Fruit fly (Drosophila melanogaster): ENCODE measurements around the gene CG14414.

The CG14414 gene

DNA sequence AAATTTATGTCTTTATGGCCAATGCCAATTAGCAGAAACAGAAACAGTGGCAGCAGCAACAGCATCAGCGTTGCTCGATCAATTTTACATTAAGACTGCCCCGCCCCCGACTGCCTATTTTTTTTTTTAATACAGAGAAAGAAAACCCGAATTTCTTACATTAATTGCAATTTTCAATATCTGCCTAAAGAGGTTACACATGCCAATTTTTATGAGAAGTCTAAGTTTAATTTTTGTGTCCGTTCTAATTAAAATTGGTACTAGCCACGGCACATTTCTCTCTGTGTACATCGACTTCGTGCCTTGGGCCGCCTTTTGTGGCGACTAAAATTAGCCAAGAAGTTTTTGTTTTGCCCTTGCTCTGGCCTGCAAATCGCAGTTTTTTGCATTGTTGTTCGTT lies 26.5 kb downstream of the CG14414 start (continued):
- TF ChIP-seq Gsc (GFP tag; IDR thresholded peaks at IDR 0.05) (0 out of 2 replicates have a peak, but pooled peaks have one; percentile 17), aop (GFP tag; IDR thresholded peaks at IDR 0.05) (no peak), CG2875 (GFP tag; optimal IDR thresholded peaks at IDR 0.05) (no peak), E2f2 (GFP tag; IDR thresholded peaks at IDR 0.05) (no peak), chn (GFP tag; optimal IDR thresholded peaks at IDR 0.05) (no peak), Blimp-1 (GFP tag; optimal IDR thresholded peaks at IDR 0.05) (peak; percentile 0), CG6765 (GFP tag; optimal IDR thresholded peaks at IDR 0.05) (no peak), CG11723 (GFP tag; optimal IDR thresholded peaks at IDR 0.05) (no peak), CG14667 (GFP tag; IDR thresholded peaks at IDR 0.05) (no peak), CG13775 (GFP tag; optimal IDR thresholded peaks at IDR 0.05) (no peak), stwl (tag; optimal IDR thresholded peaks at IDR 0.05) (no peak), Camta (GFP tag; optimal IDR thresholded peaks at IDR 0.05) (no peak), Ssrp (tag; optimal IDR thresholded peaks at IDR 0.05) (no peak), phol (tag; optimal IDR thresholded peaks at IDR 0.05) (no peak), lilli (GFP tag; optimal IDR thresholded peaks at IDR 0.05) (no peak), Trl (optimal IDR thresholded peaks at IDR 0.05) (no peak), Trl (GFP tag; optimal IDR thresholded peaks at IDR 0.05) (no peak), nom (GFP tag; optimal IDR thresholded peaks at IDR 0.05) (no peak), CG34422 (GFP tag; IDR thresholded peaks at IDR 0.05) (0 out of 3 replicates have a peak, but pooled peaks have one; percentile 9), seq (GFP tag; IDR thresholded peaks at IDR 0.05) (no peak), prd (optimal IDR thresholded peaks at IDR 0.05) (no peak), prd (GFP tag; IDR thresholded peaks at IDR 0.05) (peak; percentile 49; the same call in 1 of the 3 replicates), esg (GFP tag; conservative IDR thresholded peaks at IDR 0.05) (no peak), row (GFP tag; IDR thresholded peaks at IDR 0.05) (0 out of 3 replicates have a peak, but pooled peaks have one; percentile 21), mld (GFP tag; IDR thresholded peaks at IDR 0.05; ENCODE audit: partially characterized antibody) (no peak), tll (GFP tag; optimal IDR thresholded peaks at IDR 0.05) (no peak), ham (GFP tag; IDR thresholded peaks at IDR 0.05) (no peak), trem (tag; optimal IDR thresholded peaks at IDR 0.05) (no peak), CG2199 (GFP tag; IDR thresholded peaks at IDR 0.05) (no peak), Sox102F (GFP tag; optimal IDR thresholded peaks at IDR 0.05) (no peak), CG2120 (GFP tag; optimal IDR thresholded peaks at IDR 0.05) (no peak), Elba2 (GFP tag; optimal IDR thresholded peaks at IDR 0.05) (no peak), dati (GFP tag; IDR thresholded peaks at IDR 0.05) (no peak), CG3995 (GFP tag; optimal IDR thresholded peaks at IDR 0.05) (no peak), CG3281 (GFP tag; optimal IDR thresholded peaks at IDR 0.05) (no peak), grn (GFP tag; optimal IDR thresholded peaks at IDR 0.05) (no peak), Awh (GFP tag; IDR thresholded peaks at IDR 0.05) (no peak), CG1602 (GFP tag; optimal IDR thresholded peaks at IDR 0.05) (no peak), CG33213 (GFP tag; optimal IDR thresholded peaks at IDR 0.05) (no peak), sc (optimal IDR thresholded peaks at IDR 0.05) (no peak), sc (GFP tag; optimal IDR thresholded peaks at IDR 0.05) (no peak), Hmx (GFP tag; optimal IDR thresholded peaks at IDR 0.05) (no peak), CG18764 (GFP tag; optimal IDR thresholded peaks at IDR 0.05) (no peak), Pdp1 (GFP tag; optimal IDR thresholded peaks at IDR 0.05) (no peak), Drgx (GFP tag; IDR thresholded peaks at IDR 0.05) (peak; percentile 33; the same call in 1 of the 2 replicates), psq (GFP tag; optimal IDR thresholded peaks at IDR 0.05) (no peak), CG11695 (GFP tag; IDR thresholded peaks at IDR 0.05) (no peak), D19B (GFP tag; optimal IDR thresholded peaks at IDR 0.05) (no peak), bsh (GFP tag; optimal IDR thresholded peaks at IDR 0.05) (peak in 1 of 2 experiments; percentile 31), CG14014 (GFP tag; IDR thresholded peaks at IDR 0.05) (no peak), ara (GFP tag; IDR thresholded peaks at IDR 0.05) (no peak), CG8290 (GFP tag; optimal IDR thresholded peaks at IDR 0.05) (no peak), CG8290 (tag; optimal IDR thresholded peaks at IDR 0.05) (no peak)

All from whole organism, embryonic.